Fruit fly (Drosophila melanogaster) whole organism: ENCODE results near the gene Bili.

Source experiments
- Dll ChIP-seq: fragments of >200 bp; optimal IDR thresholded peaks from 2 replicates; lab custom pipeline; 2017
- EcR ChIP-seq, 2 experiments: fragments of >200 bp; optimal IDR thresholded peaks; 2 replicates each; lab custom pipeline; 2017; ENCODE audit warnings: missing biosample characterization in 2 of 2, missing genetic modification characterization in 2 of 2, missing genetic modification reagents in 2 of 2
- pan ChIP-seq: fragments of >200 bp; optimal IDR thresholded peaks from 2 replicates; lab custom pipeline; 2017

DNA sequence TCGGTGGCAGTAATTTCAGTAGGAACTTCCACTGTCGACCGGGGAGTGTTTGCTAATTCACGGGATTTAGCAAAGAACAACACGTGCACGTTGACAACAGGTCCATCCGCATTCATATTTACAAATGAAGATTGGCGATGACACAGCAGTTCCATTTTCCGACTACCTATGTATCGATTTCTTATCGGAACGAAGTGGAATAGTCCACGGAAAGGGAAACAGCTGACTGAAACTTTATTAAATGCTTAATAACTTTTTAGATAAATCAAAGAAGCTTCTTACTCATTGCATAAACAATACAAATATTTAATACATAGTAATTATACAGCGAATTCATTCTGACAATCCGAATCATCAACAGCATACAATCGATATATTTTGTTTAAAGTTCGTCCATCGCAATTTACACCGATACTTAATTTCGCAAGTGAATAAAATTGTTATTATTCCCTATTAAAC lies 3.8 kb upstream of the Bili start, which contains the start of the genes Mocs2A, Mocs2B and Clbn:
- no peak for TF ChIP-seq EcR (GFP tag; optimal IDR thresholded peaks at IDR 0.05; lab: Kevin White, UChicago)
- no peak for TF ChIP-seq Dll (lab: Kevin White, UChicago)
- no peak for TF ChIP-seq pan
